Worm (Caenorhabditis elegans) whole organism, young adult: ENCODE measurements around the gene F46B3.8.

Experiments used
- D2030.7 ChIP-seq: fragments of 200-800 bp; sonication (Bioruptor generic); IDR thresholded peaks from 2 replicates; pipeline ENCODE4 v1.3.6; 2022; ENCODE audit warnings: missing genetic modification reagents, missing genetic modification characterization, missing compliant biosample characterization
- F39B2.1 ChIP-seq: fragments of 200-800 bp; sonication (Bioruptor generic); IDR thresholded peaks from 2 replicates; pipeline ENCODE4 v1.3.6; 2022; ENCODE audit warnings: missing genetic modification reagents, missing genetic modification characterization, missing compliant biosample characterization
- ama-1 ChIP-seq, 3 experiments: fragments of 150-350 bp in 1 of 3; sonication (generic microtip) in 2 of 3; optimal IDR thresholded peaks; 2 replicates each; lab custom pipeline; 2014 to 2018; ENCODE audit warnings: missing biosample characterization in 2 of 3, missing genetic modification characterization in 2 of 3, missing genetic modification reagents in 2 of 3
- egrh-3 ChIP-seq: fragments of 200-800 bp; sonication (Bioruptor generic); IDR thresholded peaks from 2 replicates; pipeline ENCODE4 v1.3.6; 2022; ENCODE audit warnings: missing genetic modification reagents, missing genetic modification characterization, missing compliant biosample characterization
- ekl-4 ChIP-seq: fragments of 200-800 bp; sonication (Bioruptor generic); IDR thresholded peaks from 2 replicates; pipeline ENCODE4 v1.3.6; 2022; ENCODE audit warnings: missing genetic modification reagents, missing genetic modification characterization, missing compliant biosample characterization
- hsf-1 ChIP-seq: fragments of 200-800 bp; sonication (Bioruptor generic); IDR thresholded peaks from 2 replicates; pipeline ENCODE4 v1.3.6; 2022; ENCODE audit warnings: missing genetic modification reagents, missing genetic modification characterization, missing compliant biosample characterization
- snpc-1.3 ChIP-seq: sonication (generic microtip); optimal IDR thresholded peaks from 2 replicates; lab custom pipeline; 2017; ENCODE audit warnings: missing genetic modification characterization, mild to moderate bottlenecking, missing compliant biosample characterization, antibody characterized with exemption, moderate library complexity, missing genotype, missing genetic modification reagents; ENCODE audit not compliant: insufficient read depth
- tbp1 ChIP-seq: fragments of 200-800 bp; sonication (Bioruptor generic); optimal IDR thresholded peaks from 2 replicates; lab custom pipeline; 2018; ENCODE audit warnings: mild to moderate bottlenecking, missing genetic modification characterization, missing compliant biosample characterization
- unc-62 ChIP-seq: fragments of 150-350 bp; optimal IDR thresholded peaks from 2 replicates; lab custom pipeline; 2014; ENCODE audit warnings: missing biosample characterization, missing genetic modification reagents, missing genetic modification characterization
- xnd-1 ChIP-seq: sonication (generic microtip); optimal IDR thresholded peaks from 2 replicates; lab custom pipeline; 2016; ENCODE audit warnings: missing genotype, missing genetic modification reagents, missing genetic modification characterization, missing compliant biosample characterization

- TF ChIP-seq tbp1 (GFP tag; lab: Kevin White, UChicago) (no peak), unc-62 (GFP tag; lab: Kevin White, UChicago) (no peak), hsf-1 (GFP tag; lab: Robert Waterston, UW) (no peak), ekl-4 (GFP tag; lab: Robert Waterston, UW) (no peak), egrh-3 (GFP tag; lab: Robert Waterston, UW) (no peak), ama-1 (optimal IDR thresholded peaks at IDR 0.05; lab: Kevin White, UChicago) (no peak), ama-1 (GFP tag; optimal IDR thresholded peaks at IDR 0.05; lab: Kevin White, UChicago) (no peak), F39B2.1 (GFP tag; lab: Robert Waterston, UW) (no peak), xnd-1 (no peak), snpc-1.3 (tag; lab: Kevin White, UChicago) (no peak), D2030.7 (GFP tag; lab: Robert Waterston, UW) (no peak)
These were observed 16.3 kb upstream of the F46B3.8 start, which contains the start of gene srxa-14 for ce11 chrV:20639294-20639693.
